Fruit fly (Drosophila melanogaster) whole organism, embryonic: Measurements from ENCODE around the gene CG13131.

Experiments used
- Adf1 ChIP-seq: fragments of 200-800 bp; sonication (Bioruptor generic); IDR thresholded peaks from 2 replicates; pipeline ENCODE4 v1.3.6; 2022; ENCODE audit warnings: missing biosample characterization, missing genetic modification characterization
- Asciz ChIP-seq: fragments of 200-800 bp; sonication (Bioruptor generic); optimal IDR thresholded peaks from 2 replicates; lab custom pipeline; 2017; ENCODE audit warnings: missing biosample characterization, mild to moderate bottlenecking, missing genetic modification characterization, missing genetic modification reagents
- Blimp-1 ChIP-seq: fragments of 200-800 bp; sonication (Bioruptor generic); optimal IDR thresholded peaks from 3 replicates; lab custom pipeline; 2018; ENCODE audit warnings: missing biosample characterization, missing genetic modification characterization, mild to moderate bottlenecking, moderate library complexity, missing genetic modification reagents
- CG10209 ChIP-seq: fragments of 200-800 bp; sonication (Bioruptor generic); optimal IDR thresholded peaks from 3 replicates; lab custom pipeline; 2017; ENCODE audit warnings: missing biosample characterization, mild to moderate bottlenecking, missing genetic modification characterization, missing genetic modification reagents
- CG14050 ChIP-seq: fragments of 200-800 bp; sonication (Bioruptor generic); IDR thresholded peaks from 3 replicates; pipeline ENCODE4 v1.3.6; 2022; ENCODE audit warnings: missing biosample characterization, missing genetic modification characterization
- CG14441 ChIP-seq: fragments of 200-800 bp; sonication (Bioruptor generic); IDR thresholded peaks from 2 replicates; pipeline ENCODE4 v1.3.6; 2022; ENCODE audit warnings: missing biosample characterization, missing genetic modification characterization
- CG16863 ChIP-seq: fragments of 200-800 bp; sonication (Bioruptor generic); optimal IDR thresholded peaks from 3 replicates; lab custom pipeline; 2016; ENCODE audit warnings: missing biosample characterization, missing genetic modification characterization
- CG17361 ChIP-seq: fragments of 200-800 bp; sonication (Bioruptor generic); IDR thresholded peaks from 3 replicates; pipeline ENCODE4 v1.3.6; 2022; ENCODE audit warnings: missing biosample characterization, missing genetic modification characterization
- CG17912 ChIP-seq: fragments of 200-800 bp; sonication (Bioruptor generic); optimal IDR thresholded peaks from 2 replicates; lab custom pipeline; 2018; ENCODE audit warnings: missing biosample characterization, mild to moderate bottlenecking, missing genetic modification characterization
- CG18011 ChIP-seq: fragments of 200-800 bp; sonication (Bioruptor generic); optimal IDR thresholded peaks from 2 replicates; lab custom pipeline; 2017; ENCODE audit warnings: missing biosample characterization, missing genetic modification characterization, mild to moderate bottlenecking, moderate library complexity, missing genotype
- CG18619 ChIP-seq: fragments of 200-800 bp; sonication (Bioruptor generic); optimal IDR thresholded peaks from 3 replicates; lab custom pipeline; 2017; ENCODE audit warnings: missing biosample characterization, mild to moderate bottlenecking, missing genetic modification characterization
- CG31441 ChIP-seq: fragments of 200-800 bp; sonication (Bioruptor generic); IDR thresholded peaks from 2 replicates; pipeline ENCODE4 v1.3.6; 2022; ENCODE audit warnings: missing biosample characterization, missing genetic modification characterization
- CG3847 ChIP-seq: fragments of 200-800 bp; sonication (Bioruptor generic); IDR thresholded peaks from 2 replicates; pipeline ENCODE4 v1.3.6; 2022; ENCODE audit warnings: missing biosample characterization, missing genetic modification characterization
- CG6689 ChIP-seq: fragments of 200-800 bp; sonication (Bioruptor generic); IDR thresholded peaks from 2 replicates; pipeline ENCODE4 v1.3.6; 2022; ENCODE audit warnings: missing biosample characterization, missing genetic modification characterization
- CG6854 ChIP-seq: fragments of 200-800 bp; sonication (Bioruptor generic); optimal IDR thresholded peaks from 3 replicates; lab custom pipeline; 2017; ENCODE audit warnings: missing biosample characterization, mild to moderate bottlenecking, missing genetic modification characterization
- CG7357 ChIP-seq: fragments of 200-800 bp; sonication (Bioruptor generic); IDR thresholded peaks from 3 replicates; pipeline ENCODE4 v1.3.6; 2022; ENCODE audit warnings: missing biosample characterization, missing genetic modification characterization
- CG7372 ChIP-seq: fragments of 200-800 bp; sonication (Bioruptor generic); IDR thresholded peaks from 2 replicates; pipeline ENCODE4 v1.3.6; 2022; ENCODE audit warnings: missing biosample characterization, missing genetic modification characterization
- CG7786 ChIP-seq: fragments of 200-800 bp; sonication (Bioruptor generic); optimal IDR thresholded peaks from 2 replicates; lab custom pipeline; 2016; ENCODE audit warnings: missing biosample characterization, missing genetic modification characterization
- CG7987 ChIP-seq: fragments of 200-800 bp; sonication (Bioruptor generic); optimal IDR thresholded peaks from 2 replicates; lab custom pipeline; 2018; ENCODE audit warnings: missing biosample characterization, mild to moderate bottlenecking, missing genetic modification characterization, moderate library complexity
- CG8478 ChIP-seq: fragments of >200 bp; optimal IDR thresholded peaks from 2 replicates; lab custom pipeline; 2018
- Doc3 ChIP-seq: fragments of 200-800 bp; sonication (Bioruptor generic); IDR thresholded peaks from 3 replicates; pipeline ENCODE4 v1.3.6; 2022; ENCODE audit warnings: missing biosample characterization, missing genetic modification characterization; ENCODE audit not compliant: partially characterized antibody
- Dp ChIP-seq: fragments of 200-800 bp; sonication (Bioruptor generic); optimal IDR thresholded peaks from 2 replicates; lab custom pipeline; 2018; ENCODE audit warnings: missing biosample characterization, mild to moderate bottlenecking, missing genetic modification characterization, moderate library complexity
- Eip74EF ChIP-seq, 2 experiments: fragments of 200-800 bp in 1 of 2; fragments of >200 bp in 1 of 2; sonication (Bioruptor generic) in 1 of 2; optimal IDR thresholded peaks; 2 replicates each; lab custom pipeline; 2017 to 2019; ENCODE audit warnings: missing biosample characterization in 2 of 2, missing genetic modification characterization in 2 of 2, mild to moderate bottlenecking in 1 of 2, moderate library complexity in 1 of 2
- Hey ChIP-seq: fragments of 200-800 bp; sonication (Bioruptor generic); optimal IDR thresholded peaks from 3 replicates; lab custom pipeline; 2018; ENCODE audit warnings: missing biosample characterization, mild to moderate bottlenecking, missing genetic modification characterization
- Hr78 ChIP-seq, 2 experiments: fragments of 200-800 bp in 1 of 2; fragments of >200 bp in 1 of 2; sonication (Bioruptor generic) in 1 of 2; optimal IDR thresholded peaks; 2 replicates each; lab custom pipeline; 2017 to 2019; ENCODE audit warnings: missing biosample characterization in 2 of 2, missing genetic modification characterization in 2 of 2, mild to moderate bottlenecking in 1 of 2, moderate library complexity in 1 of 2
- Hsf ChIP-seq: fragments of 200-800 bp; sonication (Bioruptor generic); optimal IDR thresholded peaks from 3 replicates; lab custom pipeline; 2016; ENCODE audit warnings: missing biosample characterization, missing genetic modification characterization
- NFAT ChIP-seq: fragments of 200-800 bp; sonication (Bioruptor generic); IDR thresholded peaks from 2 replicates; pipeline ENCODE4 v1.3.6; 2022; ENCODE audit warnings: missing biosample characterization, missing genetic modification characterization
- Nf-YC ChIP-seq: fragments of 200-800 bp; optimal IDR thresholded peaks from 3 replicates; lab custom pipeline; 2019; ENCODE audit warnings: missing biosample characterization, mild to moderate bottlenecking, missing genetic modification characterization, moderate library complexity
- NfI ChIP-seq: fragments of 200-800 bp; sonication (Bioruptor generic); optimal IDR thresholded peaks from 3 replicates; lab custom pipeline; 2018; ENCODE audit warnings: missing biosample characterization, mild to moderate bottlenecking, missing genetic modification characterization, moderate library complexity
- Six4 ChIP-seq: fragments of 200-800 bp; sonication (Bioruptor generic); optimal IDR thresholded peaks from 2 replicates; lab custom pipeline; 2016; ENCODE audit warnings: missing biosample characterization, missing genetic modification characterization
- Sox100B ChIP-seq: fragments of 200-800 bp; sonication (Bioruptor generic); optimal IDR thresholded peaks from 3 replicates; lab custom pipeline; 2018; ENCODE audit warnings: missing biosample characterization, mild to moderate bottlenecking, missing genetic modification characterization
- Tbp ChIP-seq: fragments of >200 bp; optimal IDR thresholded peaks from 2 replicates; lab custom pipeline; 2018; ENCODE audit warnings: missing biosample characterization, missing genetic modification characterization
- ab ChIP-seq: fragments of 200-800 bp; sonication (Bioruptor generic); optimal IDR thresholded peaks from 2 replicates; lab custom pipeline; 2016; ENCODE audit warnings: missing biosample characterization, missing genetic modification characterization
- ato ChIP-seq: fragments of 200-800 bp; sonication (Bioruptor generic); IDR thresholded peaks from 2 replicates; pipeline ENCODE4 v1.3.6; 2022; ENCODE audit warnings: missing biosample characterization, missing genetic modification characterization; ENCODE audit not compliant: partially characterized antibody
- chif ChIP-seq, 2 experiments: fragments of 200-800 bp; sonication (Bioruptor generic); optimal IDR thresholded peaks; 3 replicates each; lab custom pipeline; 2016; ENCODE audit warnings: missing biosample characterization in 2 of 2, missing genetic modification characterization in 2 of 2
- chm ChIP-seq: fragments of 200-800 bp; sonication (Bioruptor generic); IDR thresholded peaks from 2 replicates; pipeline ENCODE4 v1.3.6; 2022; ENCODE audit warnings: missing biosample characterization, missing genetic modification characterization
- exex ChIP-seq: fragments of 200-800 bp; sonication (Bioruptor generic); optimal IDR thresholded peaks from 4 replicates; lab custom pipeline; 2018; ENCODE audit warnings: missing biosample characterization, mild to moderate bottlenecking, missing genetic modification characterization, moderate library complexity
- fd64A ChIP-seq: fragments of 200-800 bp; sonication (Bioruptor generic); optimal IDR thresholded peaks from 3 replicates; lab custom pipeline; 2018; ENCODE audit warnings: missing biosample characterization, mild to moderate bottlenecking, missing genetic modification characterization
- jing ChIP-seq: fragments of 200-800 bp; sonication (Bioruptor generic); optimal IDR thresholded peaks from 2 replicates; lab custom pipeline; 2018; ENCODE audit warnings: missing biosample characterization, mild to moderate bottlenecking, missing genetic modification characterization
- klu ChIP-seq: fragments of 200-800 bp; sonication (Bioruptor generic); IDR thresholded peaks from 2 replicates; pipeline ENCODE4 v1.3.6; 2022; ENCODE audit warnings: missing biosample characterization, missing genetic modification characterization
- maf-S ChIP-seq: fragments of 200-800 bp; sonication (Bioruptor generic); optimal IDR thresholded peaks from 2 replicates; lab custom pipeline; 2016; ENCODE audit warnings: missing biosample characterization, missing genetic modification characterization
- onecut ChIP-seq: fragments of 200-800 bp; sonication (Bioruptor generic); IDR thresholded peaks from 2 replicates; pipeline ENCODE4 v1.3.6; 2022; ENCODE audit warnings: missing biosample characterization, missing genetic modification characterization
- ro ChIP-seq: fragments of 200-800 bp; sonication (Bioruptor generic); IDR thresholded peaks from 2 replicates; pipeline ENCODE4 v1.3.6; 2022; ENCODE audit warnings: missing biosample characterization, missing genetic modification characterization
- shn ChIP-seq: fragments of 200-800 bp; sonication (Bioruptor generic); optimal IDR thresholded peaks from 3 replicates; lab custom pipeline; 2016; ENCODE audit warnings: missing biosample characterization, missing genetic modification characterization
- slbo ChIP-seq: fragments of 200-800 bp; sonication (Bioruptor generic); IDR thresholded peaks from 2 replicates; pipeline ENCODE4 v1.3.6; 2022; ENCODE audit warnings: missing biosample characterization, missing genetic modification characterization
- tgo ChIP-seq: fragments of 200-800 bp; sonication (Bioruptor generic); IDR thresholded peaks from 3 replicates; pipeline ENCODE4 v1.3.6; 2022; ENCODE audit warnings: missing biosample characterization, missing genetic modification characterization
- wek ChIP-seq: fragments of 200-800 bp; sonication (Bioruptor generic); optimal IDR thresholded peaks from 3 replicates; lab custom pipeline; 2018; ENCODE audit warnings: missing biosample characterization, mild to moderate bottlenecking, missing genetic modification characterization, moderate library complexity
- wor ChIP-seq: fragments of 200-800 bp; sonication (Bioruptor generic); IDR thresholded peaks from 2 replicates; pipeline ENCODE4 v1.3.6; 2022; ENCODE audit warnings: missing biosample characterization, missing genetic modification characterization
- zfh2 ChIP-seq: fragments of 200-800 bp; sonication (Bioruptor generic); optimal IDR thresholded peaks from 2 replicates; lab custom pipeline; 2016; ENCODE audit warnings: missing biosample characterization, missing genetic modification characterization

CG13131 gene

DNA sequence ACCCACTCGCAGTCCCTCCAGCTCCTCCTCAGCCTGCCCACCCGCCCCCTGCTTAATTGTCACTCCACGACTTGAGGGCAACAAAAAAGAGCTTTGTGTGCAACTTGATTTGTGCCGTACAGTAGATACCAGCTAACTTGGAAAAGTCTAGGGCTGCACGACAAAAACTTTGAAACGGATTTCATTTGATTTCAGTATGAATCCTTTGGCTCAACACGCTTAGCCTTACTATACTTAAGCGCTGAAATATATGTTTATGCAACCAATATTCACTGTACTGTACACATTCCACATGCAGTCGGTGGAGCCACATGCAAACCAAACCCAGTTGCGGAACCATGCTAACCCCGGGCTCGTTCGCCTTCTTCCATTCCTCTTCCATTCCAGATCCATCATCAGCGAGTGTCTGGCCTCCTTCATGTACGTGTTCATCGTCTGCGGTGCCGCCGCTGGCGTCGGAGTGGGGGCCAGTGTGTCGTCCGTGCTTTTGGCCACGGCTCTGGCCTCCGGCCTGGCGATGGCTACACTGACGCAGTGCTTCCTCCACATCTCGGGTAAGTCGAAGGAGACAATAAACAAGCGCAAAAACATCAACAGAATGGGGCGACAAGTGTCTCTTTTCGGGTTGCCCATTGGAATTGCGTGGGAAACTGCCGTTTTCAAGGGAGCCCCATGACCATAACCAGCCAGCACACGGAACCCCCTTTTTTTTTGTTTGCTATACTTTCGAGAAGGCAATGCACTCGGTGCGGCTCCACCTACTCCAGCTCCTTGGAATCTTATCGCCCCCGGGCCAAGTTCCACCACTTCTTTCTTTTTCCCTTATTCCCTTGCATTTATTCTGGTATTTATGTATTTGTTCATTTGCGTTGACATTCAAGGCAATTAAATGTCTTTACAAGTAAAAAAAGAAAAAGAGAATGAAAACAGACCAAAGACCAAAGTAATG, 30.6 kb downstream of the CG13131 start (continued):
- TF ChIP-seq maf-S (GFP tag; lab: Kevin White, UChicago): no peak
- TF ChIP-seq chm (GFP tag; lab: Robert Waterston, UW): no peak
- TF ChIP-seq Nf-YC: no peak
- peak; percentile 47 for TF ChIP-seq Sox100B (GFP tag; lab: Kevin White, UChicago)
- no peak for TF ChIP-seq ab
- peak; percentile 68 for TF ChIP-seq CG31441
- TF ChIP-seq NFAT (GFP tag; lab: Robert Waterston, UW): no peak
- TF ChIP-seq Tbp (GFP tag; lab: Kevin White, UChicago): no peak
- TF ChIP-seq CG6689: peak; percentile 67
- peak; percentile 30; the same call in 1 of the 3 replicates for TF ChIP-seq CG14050 (GFP tag; lab: Robert Waterston, UW)
- TF ChIP-seq Dp (GFP tag; lab: Kevin White, UChicago): no peak
- no peak for TF ChIP-seq Doc3
- peak; percentile 39 for TF ChIP-seq fd64A (GFP tag; lab: Kevin White, UChicago)
- TF ChIP-seq onecut: peak; percentile 68
- TF ChIP-seq CG17361 (GFP tag; lab: Robert Waterston, UW): peak; percentile 62; the same call in 2 of the 3 replicates
- TF ChIP-seq CG18619 (GFP tag; lab: Kevin White, UChicago): no peak
- no peak for TF ChIP-seq Hey
- no peak for TF ChIP-seq ato (GFP tag; lab: Robert Waterston, UW)
- TF ChIP-seq CG14441 (GFP tag; lab: Robert Waterston, UW): peak; percentile 64
- peak; percentile 47 for TF ChIP-seq NfI (GFP tag; lab: Kevin White, UChicago)
- TF ChIP-seq wek (GFP tag; lab: Kevin White, UChicago): no peak
- TF ChIP-seq CG17912 (GFP tag; lab: Kevin White, UChicago): no peak
- no peak for TF ChIP-seq CG7987 (GFP tag; lab: Kevin White, UChicago)
- TF ChIP-seq exex: no peak
- peak; percentile 60 for TF ChIP-seq Six4 (GFP tag; lab: Kevin White, UChicago)
- peak; percentile 11 to 31 for TF ChIP-seq chif (GFP tag; optimal IDR thresholded peaks at IDR 0.05; lab: Kevin White, UChicago)
- TF ChIP-seq zfh2 (GFP tag; lab: Kevin White, UChicago): no peak
- TF ChIP-seq slbo (GFP tag; lab: Robert Waterston, UW): peak; percentile 36; the same call in 1 of the 2 replicates
- peak; percentile 19 for TF ChIP-seq CG16863 (GFP tag; lab: Kevin White, UChicago)
- peak; percentile 43 for TF ChIP-seq Asciz (GFP tag; lab: Kevin White, UChicago)
- peak; percentile 4 for TF ChIP-seq Hsf (GFP tag; lab: Kevin White, UChicago)
- no peak for TF ChIP-seq Eip74EF (GFP tag; optimal IDR thresholded peaks at IDR 0.05; lab: Kevin White, UChicago)
- TF ChIP-seq ro (GFP tag; lab: Robert Waterston, UW): no peak
- TF ChIP-seq shn (GFP tag; lab: Kevin White, UChicago): peak; percentile 6
- no peak for TF ChIP-seq CG18011 (GFP tag; lab: Kevin White, UChicago)
- TF ChIP-seq CG10209 (GFP tag; lab: Kevin White, UChicago): peak; percentile 12
- peak; percentile 32; the same call in 1 of the 2 replicates for TF ChIP-seq CG3847 (GFP tag; lab: Robert Waterston, UW)
- no peak for TF ChIP-seq Adf1 (GFP tag; lab: Robert Waterston, UW)
- TF ChIP-seq CG7786 (GFP tag; lab: Kevin White, UChicago): peak; percentile 6
- no peak for TF ChIP-seq klu (GFP tag; lab: Robert Waterston, UW)
- no peak for TF ChIP-seq CG6854
- TF ChIP-seq Blimp-1: peak; percentile 78
- TF ChIP-seq jing (GFP tag; lab: Kevin White, UChicago): peak; percentile 65
- peak in 1 of 2 experiments; percentile 30 for TF ChIP-seq Hr78 (GFP tag; optimal IDR thresholded peaks at IDR 0.05; lab: Kevin White, UChicago)
- TF ChIP-seq CG7372: 0 out of 2 replicates have a peak, but pooled peaks have one; percentile 38
- TF ChIP-seq CG7357 (GFP tag; lab: Robert Waterston, UW): peak; percentile 16; the same call in 1 of the 3 replicates
- peak; percentile 50 for TF ChIP-seq tgo (GFP tag; lab: Robert Waterston, UW)
- TF ChIP-seq CG8478 (lab: Kevin White, UChicago): no peak
- peak; percentile 34 for TF ChIP-seq wor (GFP tag; lab: Robert Waterston, UW)
